Worm (Caenorhabditis elegans) whole organism, L4 larva: ENCODE data around the gene F20A1.2.

Source experiments
- D1046.2 ChIP-seq: fragments of 200-800 bp; sonication (Bioruptor generic); IDR thresholded peaks from 2 replicates; pipeline ENCODE4 v1.3.6; 2022; ENCODE audit warnings: missing genetic modification characterization, missing compliant biosample characterization
- F37D6.2 ChIP-seq: sonication (generic microtip); optimal IDR thresholded peaks from 2 replicates; lab custom pipeline; 2016; ENCODE audit warnings: mild to moderate bottlenecking, missing genetic modification characterization, missing compliant biosample characterization
- R02D3.7 ChIP-seq: fragments of 150-350 bp; sonication (generic microtip); optimal IDR thresholded peaks from 3 replicates; lab custom pipeline; 2014; ENCODE audit warnings: missing biosample characterization, missing genetic modification characterization
- Y105C5A.15 ChIP-seq: fragments of 200-800 bp; sonication (Bioruptor generic); IDR thresholded peaks from 2 replicates; pipeline ENCODE4 v1.3.6; 2022; ENCODE audit warnings: missing genetic modification characterization, missing compliant biosample characterization
- Y5F2A.4 ChIP-seq: fragments of 200-800 bp; sonication (Bioruptor generic); optimal IDR thresholded peaks from 2 replicates; lab custom pipeline; 2018; ENCODE audit warnings: mild to moderate bottlenecking, missing genetic modification characterization, missing compliant biosample characterization
- ZK546.5 ChIP-seq, 2 experiments: sonication (generic microtip); optimal IDR thresholded peaks; 2 replicates each; lab custom pipeline; 2017; ENCODE audit warnings: missing biosample characterization in 2 of 2, missing genetic modification characterization in 2 of 2
- aha-1 ChIP-seq: fragments of 150-350 bp; peaks from one replicate; lab custom pipeline; 2014; ENCODE audit warnings: missing biosample characterization, missing genetic modification characterization
- ceh-20 ChIP-seq: fragments of 200-800 bp; sonication (Bioruptor generic); IDR thresholded peaks from 2 replicates; pipeline ENCODE4 v1.3.6; 2022; ENCODE audit warnings: missing genetic modification reagents, missing genetic modification characterization, missing compliant biosample characterization
- ceh-44 ChIP-seq: fragments of 200-800 bp; sonication (Bioruptor generic); IDR thresholded peaks from 2 replicates; pipeline ENCODE4 v1.3.6; 2022; ENCODE audit warnings: missing genetic modification reagents, missing genetic modification characterization, missing compliant biosample characterization
- ceh-62 ChIP-seq: sonication (generic microtip); optimal IDR thresholded peaks from 2 replicates; lab custom pipeline; 2017; ENCODE audit warnings: missing biosample characterization, missing genetic modification characterization
- ceh-82 ChIP-seq: sonication (generic microtip); optimal IDR thresholded peaks from 2 replicates; lab custom pipeline; 2017; ENCODE audit warnings: missing biosample characterization, missing genetic modification characterization
- cey-2 ChIP-seq: sonication (generic microtip); optimal IDR thresholded peaks from 3 replicates; lab custom pipeline; 2017; ENCODE audit warnings: missing genetic modification characterization, mild to moderate bottlenecking, missing compliant biosample characterization, antibody characterized with exemption, borderline replicate concordance; ENCODE audit not compliant: insufficient read depth
- daf-16 ChIP-seq, 3 experiments: sonication (generic microtip); optimal IDR thresholded peaks; 2 replicates each; lab custom pipeline; 2016 to 2017; ENCODE audit warnings: missing genetic modification characterization in 3 of 3, missing genetic modification reagents in 3 of 3, mild to moderate bottlenecking in 2 of 3, missing compliant biosample characterization in 2 of 3, missing biosample characterization in 1 of 3, moderate library complexity in 1 of 3
- daf-19 ChIP-seq: fragments of 200-800 bp; sonication (Bioruptor generic); conservative IDR thresholded peaks from 2 replicates; pipeline ENCODE4 v1.3.6; 2022; ENCODE audit warnings: missing genetic modification characterization, missing compliant biosample characterization
- duxl-1 ChIP-seq: sonication (generic microtip); optimal IDR thresholded peaks from 2 replicates; lab custom pipeline; 2016; ENCODE audit warnings: mild to moderate bottlenecking, missing genetic modification characterization, moderate library complexity, missing compliant biosample characterization; ENCODE audit not compliant: poor library complexity
- dve-1 ChIP-seq: sonication (generic microtip); optimal IDR thresholded peaks from 2 replicates; lab custom pipeline; 2017; ENCODE audit warnings: antibody characterized with exemption, mild to moderate bottlenecking, missing genetic modification characterization, missing compliant biosample characterization; ENCODE audit not compliant: insufficient read depth
- egl-27 ChIP-seq: sonication (generic microtip); optimal IDR thresholded peaks from 3 replicates; lab custom pipeline; 2017; ENCODE audit warnings: missing biosample characterization, missing genetic modification reagents, missing genetic modification characterization
- fos-1 ChIP-seq: fragments of 150-350 bp; optimal IDR thresholded peaks from 2 replicates; lab custom pipeline; 2014; ENCODE audit warnings: missing biosample characterization, missing genetic modification characterization
- hif-1 ChIP-seq, 2 experiments: sonication (generic microtip); optimal IDR thresholded peaks; 2 replicates each; lab custom pipeline; 2016 to 2017; ENCODE audit warnings: missing compliant biosample characterization in 2 of 2, missing genetic modification characterization in 2 of 2, missing genetic modification reagents in 2 of 2, missing genotype in 2 of 2, mild to moderate bottlenecking in 1 of 2
- hlh-11 ChIP-seq: fragments of 200-800 bp; sonication (Bioruptor generic); optimal IDR thresholded peaks from 2 replicates; lab custom pipeline; 2018; ENCODE audit warnings: mild to moderate bottlenecking, missing genetic modification characterization, missing compliant biosample characterization
- hlh-30 ChIP-seq: sonication (generic microtip); optimal IDR thresholded peaks from 2 replicates; lab custom pipeline; 2017; ENCODE audit warnings: antibody characterized with exemption, mild to moderate bottlenecking, missing genetic modification characterization, missing compliant biosample characterization; ENCODE audit not compliant: insufficient read depth
- hmg-1.1 ChIP-seq: fragments of 200-800 bp; sonication (Bioruptor generic); IDR thresholded peaks from 2 replicates; pipeline ENCODE4 v1.3.6; 2022; ENCODE audit warnings: missing genetic modification reagents, missing genetic modification characterization, missing compliant biosample characterization
- lim-7 ChIP-seq: fragments of 200-800 bp; sonication (Bioruptor generic); IDR thresholded peaks from 2 replicates; pipeline ENCODE4 v1.3.6; 2022; ENCODE audit warnings: missing genetic modification characterization, missing compliant biosample characterization
- lin-1 ChIP-seq: fragments of 200-800 bp; sonication (Bioruptor generic); IDR thresholded peaks from 2 replicates; pipeline ENCODE4 v1.3.6; 2022; ENCODE audit warnings: missing genetic modification reagents, missing genetic modification characterization, missing compliant biosample characterization
- lin-13 ChIP-seq: fragments of 150-350 bp; optimal IDR thresholded peaks from 2 replicates; lab custom pipeline; 2014; ENCODE audit warnings: missing biosample characterization, missing genetic modification reagents, missing genetic modification characterization
- lin-29 ChIP-seq: fragments of 200-800 bp; sonication (Bioruptor generic); IDR thresholded peaks from 2 replicates; pipeline ENCODE4 v1.3.6; 2022; ENCODE audit warnings: missing genetic modification reagents, missing genetic modification characterization, missing compliant biosample characterization
- lin-38 ChIP-seq: fragments of 200-800 bp; sonication (Bioruptor generic); IDR thresholded peaks from 2 replicates; pipeline ENCODE4 v1.3.6; 2022; ENCODE audit warnings: missing genetic modification reagents, missing genetic modification characterization, missing compliant biosample characterization
- lin-39 ChIP-seq: fragments of 150-350 bp; optimal IDR thresholded peaks from 2 replicates; lab custom pipeline; 2014; ENCODE audit warnings: missing biosample characterization, missing genetic modification reagents, missing genetic modification characterization
- madf-9 ChIP-seq: fragments of 200-800 bp; sonication (Bioruptor generic); conservative IDR thresholded peaks from 2 replicates; pipeline ENCODE4 v1.3.6; 2022; ENCODE audit warnings: missing genetic modification reagents, missing genetic modification characterization, missing compliant biosample characterization
- mdl-1 ChIP-seq, 2 experiments: fragments of 150-350 bp in 1 of 2; sonication (generic microtip) in 1 of 2; optimal IDR thresholded peaks; 2 replicates each; lab custom pipeline; 2014 to 2017; ENCODE audit warnings: missing biosample characterization in 2 of 2, missing genetic modification characterization in 2 of 2
- mdt-29 ChIP-seq: fragments of 200-800 bp; sonication (Bioruptor generic); IDR thresholded peaks from 2 replicates; pipeline ENCODE4 v1.3.6; 2022; ENCODE audit warnings: missing genetic modification reagents, missing genetic modification characterization, missing compliant biosample characterization
- mep-1 ChIP-seq: fragments of 150-350 bp; sonication (generic microtip); optimal IDR thresholded peaks from 3 replicates; lab custom pipeline; 2014; ENCODE audit warnings: missing biosample characterization, missing genetic modification characterization
- mes-2 ChIP-seq: sonication (generic microtip); optimal IDR thresholded peaks from 2 replicates; lab custom pipeline; 2016; ENCODE audit warnings: missing genotype, mild to moderate bottlenecking, missing genetic modification characterization, missing compliant biosample characterization; ENCODE audit not compliant: poor library complexity, severe bottlenecking
- mxl-2 ChIP-seq: fragments of 200-800 bp; sonication (Bioruptor generic); conservative IDR thresholded peaks from 2 replicates; pipeline ENCODE4 v1.3.6; 2022; ENCODE audit warnings: missing genetic modification reagents, missing genetic modification characterization, missing compliant biosample characterization
- nhr-102 ChIP-seq: sonication (generic microtip); optimal IDR thresholded peaks from 2 replicates; lab custom pipeline; 2016; ENCODE audit warnings: mild to moderate bottlenecking, missing genetic modification characterization, moderate library complexity, missing compliant biosample characterization
- nhr-28 ChIP-seq: fragments of 150-350 bp; optimal IDR thresholded peaks from 2 replicates; lab custom pipeline; 2014; ENCODE audit warnings: missing biosample characterization, missing genetic modification characterization
- nhr-41 ChIP-seq: fragments of 200-800 bp; sonication (Bioruptor generic); IDR thresholded peaks from 2 replicates; pipeline ENCODE4 v1.3.6; 2022; ENCODE audit warnings: missing genetic modification reagents, missing genetic modification characterization, missing compliant biosample characterization
- nhr-76 ChIP-seq: fragments of 150-350 bp; optimal IDR thresholded peaks from 2 replicates; lab custom pipeline; 2014; ENCODE audit warnings: missing biosample characterization, missing genetic modification characterization
- nhr-77 ChIP-seq: fragments of 150-350 bp; optimal IDR thresholded peaks from 2 replicates; lab custom pipeline; 2014; ENCODE audit warnings: missing biosample characterization, missing genetic modification characterization
- php-3 ChIP-seq: fragments of 200-800 bp; sonication (Bioruptor generic); IDR thresholded peaks from 2 replicates; pipeline ENCODE4 v1.3.6; 2022; ENCODE audit warnings: missing genetic modification reagents, missing genetic modification characterization, missing compliant biosample characterization
- pqm-1 ChIP-seq: sonication (generic microtip); optimal IDR thresholded peaks from 2 replicates; lab custom pipeline; 2017; ENCODE audit warnings: missing biosample characterization, missing genetic modification characterization
- rbr-2 ChIP-seq: sonication (generic microtip); optimal IDR thresholded peaks from 2 replicates; lab custom pipeline; 2016; ENCODE audit warnings: missing genotype, missing genetic modification characterization, missing compliant biosample characterization
- sdz-12 ChIP-seq: fragments of 200-800 bp; sonication (Bioruptor generic); optimal IDR thresholded peaks from 2 replicates; lab custom pipeline; 2018; ENCODE audit warnings: mild to moderate bottlenecking, missing genetic modification characterization, missing compliant biosample characterization
- set-16 ChIP-seq: fragments of 200-800 bp; sonication (Bioruptor generic); IDR thresholded peaks from 2 replicates; pipeline ENCODE4 v1.3.6; 2022; ENCODE audit warnings: missing genetic modification reagents, missing genetic modification characterization, missing compliant biosample characterization
- snpc-1.2 ChIP-seq: fragments of 200-800 bp; sonication (Bioruptor generic); IDR thresholded peaks from 2 replicates; pipeline ENCODE4 v1.3.6; 2022; ENCODE audit warnings: missing genetic modification reagents, missing genetic modification characterization, missing compliant biosample characterization
- snpc-4 ChIP-seq: fragments of 150-350 bp; optimal IDR thresholded peaks from 2 replicates; lab custom pipeline; 2014; ENCODE audit warnings: missing biosample characterization, missing genetic modification characterization
- tag-97 ChIP-seq: fragments of 200-800 bp; sonication (Bioruptor generic); IDR thresholded peaks from 2 replicates; pipeline ENCODE4 v1.3.6; 2022; ENCODE audit warnings: missing genetic modification characterization, missing compliant biosample characterization
- vab-7 ChIP-seq: fragments of 200-800 bp; sonication (Bioruptor generic); IDR thresholded peaks from 2 replicates; pipeline ENCODE4 v1.3.6; 2022; ENCODE audit warnings: missing genetic modification reagents, missing genetic modification characterization, missing compliant biosample characterization
- zag-1 ChIP-seq: fragments of 150-350 bp; optimal IDR thresholded peaks from 2 replicates; lab custom pipeline; 2014; ENCODE audit warnings: missing biosample characterization, missing genetic modification characterization
- zfp-3 ChIP-seq: fragments of 200-800 bp; sonication (Bioruptor generic); conservative IDR thresholded peaks from 2 replicates; pipeline ENCODE4 v1.3.6; 2022; ENCODE audit warnings: missing genetic modification reagents, missing genetic modification characterization, missing compliant biosample characterization
- zip-11 ChIP-seq: fragments of 200-800 bp; sonication (Bioruptor generic); IDR thresholded peaks from 2 replicates; pipeline ENCODE4 v1.3.6; 2022; ENCODE audit warnings: missing genetic modification characterization, missing compliant biosample characterization

Gene F20A1.2

ce11 chrV:7075646-7076045 is 29.5 kb downstream of the F20A1.2 start, which contains the start of gene npa-1 (continued):
- TF ChIP-seq lin-13 (GFP tag; lab: Kevin White, UChicago) (no peak), hlh-30 (tag; lab: Kevin White, UChicago) (no peak), mdl-1 (tag; optimal IDR thresholded peaks at IDR 0.05; lab: Kevin White, UChicago) (no peak), ceh-62 (tag; lab: Kevin White, UChicago) (no peak), daf-16 (GFP tag; optimal IDR thresholded peaks at IDR 0.05; lab: Kevin White, UChicago) (no peak), daf-16 (tag; optimal IDR thresholded peaks at IDR 0.05; lab: Kevin White, UChicago) (peak; percentile 51), hif-1 (tag; optimal IDR thresholded peaks at IDR 0.05; lab: Kevin White, UChicago) (no peak), vab-7 (GFP tag; lab: Robert Waterston, UW) (no peak), tag-97 (GFP tag; lab: Robert Waterston, UW) (no peak), Y5F2A.4 (GFP tag; lab: Kevin White, UChicago) (no peak), zag-1 (tag; lab: Kevin White, UChicago) (no peak), mdt-29 (no peak), nhr-102 (peak; percentile 5), lin-1 (0 out of 2 replicates have a peak, but pooled peaks have one; percentile 18), F37D6.2 (tag; lab: Kevin White, UChicago) (no peak), zfp-3 (no peak), ZK546.5 (tag; optimal IDR thresholded peaks at IDR 0.05; lab: Kevin White, UChicago) (no peak), cey-2 (tag; lab: Kevin White, UChicago) (no peak), Y105C5A.15 (no peak), php-3 (no peak), mes-2 (tag; lab: Kevin White, UChicago) (peak; percentile 18), nhr-77 (tag; lab: Kevin White, UChicago) (peak; percentile 13), mxl-2 (GFP tag; lab: Robert Waterston, UW) (no peak), lin-29 (GFP tag; lab: Robert Waterston, UW) (no peak), snpc-1.2 (GFP tag; lab: Robert Waterston, UW) (no peak), lin-39 (tag; lab: Kevin White, UChicago) (no peak), duxl-1 (no peak), fos-1 (tag; lab: Kevin White, UChicago) (no peak), dve-1 (tag; lab: Kevin White, UChicago) (peak; percentile 26), nhr-28 (tag; lab: Kevin White, UChicago) (peak; percentile 75), ceh-44 (GFP tag; lab: Robert Waterston, UW) (no peak), nhr-41 (GFP tag; lab: Robert Waterston, UW) (no peak), hmg-1.1 (GFP tag; lab: Robert Waterston, UW) (no peak), mep-1 (tag; lab: Kevin White, UChicago) (no peak), ceh-20 (GFP tag; lab: Robert Waterston, UW) (no peak), sdz-12 (no peak), pqm-1 (tag; lab: Kevin White, UChicago) (peak; percentile 60), aha-1 (tag; lab: Kevin White, UChicago) (no peak), ceh-82 (tag; lab: Kevin White, UChicago) (no peak), daf-19 (GFP tag; lab: Robert Waterston, UW) (no peak), R02D3.7 (tag; lab: Kevin White, UChicago) (no peak), lim-7 (GFP tag; lab: Robert Waterston, UW) (no peak), set-16 (GFP tag; lab: Robert Waterston, UW) (no peak), madf-9 (GFP tag; lab: Robert Waterston, UW) (no peak), egl-27 (tag; lab: Kevin White, UChicago) (no peak), rbr-2 (tag; lab: Kevin White, UChicago) (no peak), snpc-4 (no peak), lin-38 (GFP tag; lab: Robert Waterston, UW) (no peak), hlh-11 (peak; percentile 61), D1046.2 (GFP tag; lab: Robert Waterston, UW) (no peak), zip-11 (GFP tag; lab: Robert Waterston, UW) (no peak), nhr-76 (tag; lab: Kevin White, UChicago) (no peak)
